Worm (Caenorhabditis elegans): Measurements from ENCODE around the gene C47G2.4.
A peak's percentile ranks its signal among the peaks of the same experiment; 100 is the strongest.

Gene C47G2.4

ce11 chrII:11336163-11336562, 42.8 kb upstream of the C47G2.4 start:
- TF ChIP-seq jun-1 (tag; optimal IDR thresholded peaks at IDR 0.05) (no peak), hpl-2 (GFP tag; optimal IDR thresholded peaks at IDR 0.05) (no peak), mep-1 (tag; optimal IDR thresholded peaks at IDR 0.05) (no peak), snu-23 (GFP tag; optimal IDR thresholded peaks at IDR 0.05) (no peak), nhr-237 (tag; optimal IDR thresholded peaks at IDR 0.05) (no peak), ceh-90 (tag; optimal IDR thresholded peaks at IDR 0.05) (no peak), lsy-2 (tag; optimal IDR thresholded peaks at IDR 0.05) (no peak), aha-1 (tag; optimal IDR thresholded peaks at IDR 0.05) (no peak), unc-98 (GFP tag; IDR thresholded peaks at IDR 0.05) (no peak), Y116A8C.19 (tag; optimal IDR thresholded peaks at IDR 0.05; ENCODE audit: borderline replicate concordance) (no peak), nhr-28 (tag; optimal IDR thresholded peaks at IDR 0.05) (no peak), ztf-4 (tag; optimal IDR thresholded peaks at IDR 0.05) (no peak), mdl-1 (tag; optimal IDR thresholded peaks at IDR 0.05) (no peak)

- TF ChIP-seq fkh-8 (tag; optimal IDR thresholded peaks at IDR 0.05) (no peak), ces-1 (GFP tag; optimal IDR thresholded peaks at IDR 0.05) (peak; percentile 19), lin-14 (GFP tag; optimal IDR thresholded peaks at IDR 0.05) (peak; percentile 75), ceh-90 (tag; optimal IDR thresholded peaks at IDR 0.05) (no peak), mep-1 (tag; optimal IDR thresholded peaks at IDR 0.05) (no peak), unc-86 (tag; optimal IDR thresholded peaks at IDR 0.05) (peak; percentile 19), lsy-2 (tag; optimal IDR thresholded peaks at IDR 0.05) (peak in 1 of 2 experiments; percentile 22), ceh-82 (tag; optimal IDR thresholded peaks at IDR 0.05) (peak in 1 of 3 experiments; percentile 9), fkh-10 (GFP tag; optimal IDR thresholded peaks at IDR 0.05) (peak; percentile 39), nhr-84 (tag; optimal IDR thresholded peaks at IDR 0.05) (no peak), lin-13 (GFP tag; optimal IDR thresholded peaks at IDR 0.05) (no peak), nhr-47 (tag; optimal IDR thresholded peaks at IDR 0.05) (peak; percentile 12)
These were observed 42.3 kb upstream of the C47G2.4 start for ce11 chrII:11335670-11336069.

- TF ChIP-seq dpl-1 (GFP tag; optimal IDR thresholded peaks at IDR 0.05) (peak; percentile 25 to 56 (median 54)), nhr-71 (tag; optimal IDR thresholded peaks at IDR 0.05) (peak; percentile 15), elt-2 (tag; optimal IDR thresholded peaks at IDR 0.05) (peak; percentile 34), mep-1 (tag; optimal IDR thresholded peaks at IDR 0.05) (peak; percentile 9), lin-13 (GFP tag; optimal IDR thresholded peaks at IDR 0.05) (no peak), C16A3.4 (tag; optimal IDR thresholded peaks at IDR 0.05) (peak; percentile 6), efl-1 (optimal IDR thresholded peaks at IDR 0.05) (peak in 1 of 2 experiments; percentile 38), efl-1 (GFP tag; optimal IDR thresholded peaks at IDR 0.05 in 1 of 2) (peak; percentile 42 to 71), snpc-4 (tag; optimal IDR thresholded peaks at IDR 0.05) (peak; percentile 62), nhr-90 (tag; optimal IDR thresholded peaks at IDR 0.05; ENCODE audit: poor library complexity) (peak; percentile 16), lin-35 (GFP tag; optimal IDR thresholded peaks at IDR 0.05) (peak in 1 of 2 experiments; percentile 65), aha-1 (tag; optimal IDR thresholded peaks at IDR 0.05) (no peak), vab-15 (tag; optimal IDR thresholded peaks at IDR 0.05) (no peak)
These were observed 40.6 kb upstream of the C47G2.4 start for ce11 chrII:11333846-11334638.

ce11 chrII:11333375-11333774, 40.0 kb upstream of the C47G2.4 start:
- TF ChIP-seq lin-35 (GFP tag; optimal IDR thresholded peaks at IDR 0.05) (no peak), lin-14 (GFP tag; optimal IDR thresholded peaks at IDR 0.05) (peak; percentile 36), ceh-63 (GFP tag; optimal IDR thresholded peaks at IDR 0.05) (no peak), fkh-10 (GFP tag; optimal IDR thresholded peaks at IDR 0.05) (peak; percentile 44)

- TF ChIP-seq lin-14 (GFP tag; optimal IDR thresholded peaks at IDR 0.05) (peak; percentile 63), ceh-82 (tag; optimal IDR thresholded peaks at IDR 0.05) (peak in 1 of 3 experiments; percentile 1), zip-4 (GFP tag; optimal IDR thresholded peaks at IDR 0.05) (no peak)
These were observed 35.6 kb upstream of the C47G2.4 start, which contains the start of gene tag-180 for ce11 chrII:11329021-11329479. TSS of gene tag-180 (minus strand) at chrII:11329429.
